Worm (Caenorhabditis elegans) whole organism, L4 larva: ENCODE data around the gene T05H10.8.

Experiments
- F26F4.8 ChIP-seq: fragments of 200-800 bp; sonication (Bioruptor generic); conservative IDR thresholded peaks from 2 replicates; pipeline ENCODE4 v1.3.6; 2022; ENCODE audit warnings: missing genetic modification characterization, missing compliant biosample characterization
- F37D6.2 ChIP-seq: sonication (generic microtip); optimal IDR thresholded peaks from 2 replicates; lab custom pipeline; 2016; ENCODE audit warnings: mild to moderate bottlenecking, missing genetic modification characterization, missing compliant biosample characterization
- F44E2.7 ChIP-seq: fragments of 200-800 bp; sonication (Bioruptor generic); IDR thresholded peaks from 2 replicates; pipeline ENCODE4 v2.1.2; 2022; ENCODE audit warnings: missing genetic modification characterization, missing compliant biosample characterization
- F49E8.2 ChIP-seq: sonication (generic microtip); optimal IDR thresholded peaks from 2 replicates; lab custom pipeline; 2016; ENCODE audit warnings: missing compliant biosample characterization, mild to moderate bottlenecking, missing genetic modification characterization, borderline replicate concordance
- T20F7.1 ChIP-seq: fragments of 200-800 bp; sonication (Bioruptor generic); optimal IDR thresholded peaks from 2 replicates; lab custom pipeline; 2018; ENCODE audit warnings: mild to moderate bottlenecking, missing genetic modification characterization, missing compliant biosample characterization
- aly-2 ChIP-seq: sonication (generic microtip); optimal IDR thresholded peaks from 2 replicates; lab custom pipeline; 2018; ENCODE audit warnings: missing biosample characterization, missing genetic modification characterization
- ama-1 ChIP-seq: fragments of 150-350 bp; optimal IDR thresholded peaks from 2 replicates; lab custom pipeline; 2014; ENCODE audit warnings: inconsistent platforms, mixed read lengths
- attf-4 ChIP-seq: sonication (generic microtip); optimal IDR thresholded peaks from 3 replicates; lab custom pipeline; 2017; ENCODE audit warnings: missing biosample characterization, missing genetic modification characterization
- ceh-62 ChIP-seq: sonication (generic microtip); optimal IDR thresholded peaks from 2 replicates; lab custom pipeline; 2017; ENCODE audit warnings: missing biosample characterization, missing genetic modification characterization
- cey-2 ChIP-seq: sonication (generic microtip); optimal IDR thresholded peaks from 3 replicates; lab custom pipeline; 2017; ENCODE audit warnings: missing genetic modification characterization, mild to moderate bottlenecking, missing compliant biosample characterization, antibody characterized with exemption, borderline replicate concordance; ENCODE audit not compliant: insufficient read depth
- daf-19 ChIP-seq: fragments of 200-800 bp; sonication (Bioruptor generic); conservative IDR thresholded peaks from 2 replicates; pipeline ENCODE4 v1.3.6; 2022; ENCODE audit warnings: missing genetic modification characterization, missing compliant biosample characterization
- dmd-6 ChIP-seq: fragments of 200-800 bp; sonication (Bioruptor generic); IDR thresholded peaks from 2 replicates; pipeline ENCODE4 v1.3.6; 2022; ENCODE audit warnings: missing genetic modification reagents, missing genetic modification characterization, missing compliant biosample characterization
- dmd-9 ChIP-seq: fragments of 200-800 bp; sonication (Bioruptor generic); IDR thresholded peaks from 2 replicates; pipeline ENCODE4 v1.3.6; 2022; ENCODE audit warnings: missing genetic modification reagents, missing genetic modification characterization, missing compliant biosample characterization
- dpl-1 ChIP-seq: fragments of 150-350 bp; optimal IDR thresholded peaks from 2 replicates; lab custom pipeline; 2014; ENCODE audit warnings: missing biosample characterization, missing genetic modification reagents, missing genetic modification characterization
- dve-1 ChIP-seq: sonication (generic microtip); optimal IDR thresholded peaks from 2 replicates; lab custom pipeline; 2017; ENCODE audit warnings: antibody characterized with exemption, mild to moderate bottlenecking, missing genetic modification characterization, missing compliant biosample characterization; ENCODE audit not compliant: insufficient read depth
- egl-27 ChIP-seq: sonication (generic microtip); optimal IDR thresholded peaks from 3 replicates; lab custom pipeline; 2017; ENCODE audit warnings: missing biosample characterization, missing genetic modification reagents, missing genetic modification characterization
- gei-8 ChIP-seq: fragments of 200-800 bp; sonication (Bioruptor generic); optimal IDR thresholded peaks from 2 replicates; lab custom pipeline; 2018; ENCODE audit warnings: mild to moderate bottlenecking, missing genetic modification characterization, missing compliant biosample characterization
- hlh-11 ChIP-seq: fragments of 200-800 bp; sonication (Bioruptor generic); optimal IDR thresholded peaks from 2 replicates; lab custom pipeline; 2018; ENCODE audit warnings: mild to moderate bottlenecking, missing genetic modification characterization, missing compliant biosample characterization
- jun-1 ChIP-seq: fragments of 150-350 bp; optimal IDR thresholded peaks from 2 replicates; lab custom pipeline; 2014; ENCODE audit warnings: missing biosample characterization, missing genetic modification reagents, missing genetic modification characterization
- lim-7 ChIP-seq: fragments of 200-800 bp; sonication (Bioruptor generic); IDR thresholded peaks from 2 replicates; pipeline ENCODE4 v1.3.6; 2022; ENCODE audit warnings: missing genetic modification characterization, missing compliant biosample characterization
- lin-13 ChIP-seq: fragments of 150-350 bp; optimal IDR thresholded peaks from 2 replicates; lab custom pipeline; 2014; ENCODE audit warnings: missing biosample characterization, missing genetic modification reagents, missing genetic modification characterization
- lir-3 ChIP-seq: sonication (generic microtip); optimal IDR thresholded peaks from 2 replicates; lab custom pipeline; 2016; ENCODE audit warnings: mild to moderate bottlenecking, missing genetic modification characterization, missing compliant biosample characterization
- lsy-2 ChIP-seq, 2 experiments: fragments of 150-350 bp in 1 of 2; sonication (generic microtip) in 1 of 2; optimal IDR thresholded peaks; 2 replicates each; lab custom pipeline; 2014 to 2017; ENCODE audit warnings: missing biosample characterization in 2 of 2, missing genetic modification characterization in 2 of 2
- madf-5 ChIP-seq, 2 experiments: fragments of 200-800 bp; sonication (Bioruptor generic); IDR thresholded peaks; 2 replicates each; pipeline ENCODE4 v1.3.6; 2022; ENCODE audit warnings: missing compliant biosample characterization in 2 of 2, missing genetic modification characterization in 2 of 2
- madf-9 ChIP-seq: fragments of 200-800 bp; sonication (Bioruptor generic); conservative IDR thresholded peaks from 2 replicates; pipeline ENCODE4 v1.3.6; 2022; ENCODE audit warnings: missing genetic modification reagents, missing genetic modification characterization, missing compliant biosample characterization
- mdl-1 ChIP-seq, 2 experiments: fragments of 150-350 bp in 1 of 2; sonication (generic microtip) in 1 of 2; optimal IDR thresholded peaks; 2 replicates each; lab custom pipeline; 2014 to 2017; ENCODE audit warnings: missing biosample characterization in 2 of 2, missing genetic modification characterization in 2 of 2
- mxl-2 ChIP-seq: fragments of 200-800 bp; sonication (Bioruptor generic); conservative IDR thresholded peaks from 2 replicates; pipeline ENCODE4 v1.3.6; 2022; ENCODE audit warnings: missing genetic modification reagents, missing genetic modification characterization, missing compliant biosample characterization
- nhr-11 ChIP-seq: fragments of 150-350 bp; optimal IDR thresholded peaks from 2 replicates; lab custom pipeline; 2014; ENCODE audit warnings: missing biosample characterization, missing genetic modification characterization
- nhr-111 ChIP-seq: fragments of 200-800 bp; sonication (Bioruptor generic); optimal IDR thresholded peaks from 2 replicates; lab custom pipeline; 2018; ENCODE audit warnings: mild to moderate bottlenecking, missing genetic modification characterization, missing compliant biosample characterization
- nhr-237 ChIP-seq: sonication (generic microtip); optimal IDR thresholded peaks from 2 replicates; lab custom pipeline; 2017; ENCODE audit warnings: missing biosample characterization, missing genetic modification characterization
- nhr-25 ChIP-seq: sonication (generic microtip); optimal IDR thresholded peaks from 2 replicates; lab custom pipeline; 2017; ENCODE audit warnings: missing genetic modification characterization, mild to moderate bottlenecking, missing compliant biosample characterization, antibody characterized with exemption, moderate library complexity, borderline replicate concordance; ENCODE audit not compliant: insufficient read depth
- nhr-28 ChIP-seq: fragments of 150-350 bp; optimal IDR thresholded peaks from 2 replicates; lab custom pipeline; 2014; ENCODE audit warnings: missing biosample characterization, missing genetic modification characterization
- nhr-41 ChIP-seq: fragments of 200-800 bp; sonication (Bioruptor generic); IDR thresholded peaks from 2 replicates; pipeline ENCODE4 v1.3.6; 2022; ENCODE audit warnings: missing genetic modification reagents, missing genetic modification characterization, missing compliant biosample characterization
- nhr-48 ChIP-seq: sonication (generic microtip); optimal IDR thresholded peaks from 2 replicates; lab custom pipeline; 2016; ENCODE audit warnings: mild to moderate bottlenecking, missing genetic modification characterization, missing compliant biosample characterization
- nhr-76 ChIP-seq: fragments of 150-350 bp; optimal IDR thresholded peaks from 2 replicates; lab custom pipeline; 2014; ENCODE audit warnings: missing biosample characterization, missing genetic modification characterization
- php-3 ChIP-seq: fragments of 200-800 bp; sonication (Bioruptor generic); IDR thresholded peaks from 2 replicates; pipeline ENCODE4 v1.3.6; 2022; ENCODE audit warnings: missing genetic modification reagents, missing genetic modification characterization, missing compliant biosample characterization
- pqm-1 ChIP-seq: sonication (generic microtip); optimal IDR thresholded peaks from 2 replicates; lab custom pipeline; 2017; ENCODE audit warnings: missing biosample characterization, missing genetic modification characterization
- sdz-12 ChIP-seq: fragments of 200-800 bp; sonication (Bioruptor generic); optimal IDR thresholded peaks from 2 replicates; lab custom pipeline; 2018; ENCODE audit warnings: mild to moderate bottlenecking, missing genetic modification characterization, missing compliant biosample characterization
- skn-1 ChIP-seq: fragments of 150-350 bp; optimal IDR thresholded peaks from 2 replicates; lab custom pipeline; 2014; ENCODE audit warnings: missing biosample characterization, missing genetic modification characterization
- snpc-1.2 ChIP-seq: fragments of 200-800 bp; sonication (Bioruptor generic); IDR thresholded peaks from 2 replicates; pipeline ENCODE4 v1.3.6; 2022; ENCODE audit warnings: missing genetic modification reagents, missing genetic modification characterization, missing compliant biosample characterization
- spr-1 ChIP-seq: sonication (generic microtip); optimal IDR thresholded peaks from 2 replicates; lab custom pipeline; 2016; ENCODE audit warnings: mild to moderate bottlenecking, missing genetic modification characterization, missing compliant biosample characterization
- unc-130 ChIP-seq: sonication (generic microtip); optimal IDR thresholded peaks from 2 replicates; lab custom pipeline; 2016; ENCODE audit warnings: missing genetic modification reagents, missing genetic modification characterization, missing compliant biosample characterization
- unc-39 ChIP-seq: sonication (generic microtip); optimal IDR thresholded peaks from 2 replicates; lab custom pipeline; 2017; ENCODE audit warnings: missing biosample characterization, missing genetic modification characterization
- zfp-2 ChIP-seq: sonication (generic microtip); optimal IDR thresholded peaks from 2 replicates; lab custom pipeline; 2016; ENCODE audit warnings: mild to moderate bottlenecking, missing genetic modification characterization, missing compliant biosample characterization
- zfp-3 ChIP-seq: fragments of 200-800 bp; sonication (Bioruptor generic); conservative IDR thresholded peaks from 2 replicates; pipeline ENCODE4 v1.3.6; 2022; ENCODE audit warnings: missing genetic modification reagents, missing genetic modification characterization, missing compliant biosample characterization
- zip-11 ChIP-seq: fragments of 200-800 bp; sonication (Bioruptor generic); IDR thresholded peaks from 2 replicates; pipeline ENCODE4 v1.3.6; 2022; ENCODE audit warnings: missing genetic modification characterization, missing compliant biosample characterization
- ztf-11 ChIP-seq: fragments of 150-350 bp; optimal IDR thresholded peaks from 2 replicates; lab custom pipeline; 2014; ENCODE audit warnings: missing biosample characterization, missing genetic modification characterization

The T05H10.8 gene

ce11 chrII:8104998-8105397, 46.1 kb downstream of the T05H10.8 start, which contains the start of gene sfxn-5 (continued):
- TF ChIP-seq jun-1 (no peak), snpc-1.2 (GFP tag; lab: Robert Waterston, UW) (no peak), zfp-2 (tag; lab: Kevin White, UChicago) (no peak), dpl-1 (no peak), cey-2 (tag; lab: Kevin White, UChicago) (no peak), madf-5 (GFP tag; IDR thresholded peaks at IDR 0.05; lab: Robert Waterston, UW) (no peak), nhr-76 (tag; lab: Kevin White, UChicago) (no peak), nhr-41 (GFP tag; lab: Robert Waterston, UW) (no peak), T20F7.1 (GFP tag; lab: Kevin White, UChicago) (no peak), sdz-12 (no peak), nhr-25 (tag; lab: Kevin White, UChicago) (no peak), aly-2 (no peak), spr-1 (no peak), nhr-11 (tag; lab: Kevin White, UChicago) (peak; percentile 8), unc-130 (GFP tag; lab: Kevin White, UChicago) (no peak), lim-7 (GFP tag; lab: Robert Waterston, UW) (no peak), mdl-1 (tag; optimal IDR thresholded peaks at IDR 0.05; lab: Kevin White, UChicago) (no peak), zip-11 (GFP tag; lab: Robert Waterston, UW) (no peak), ztf-11 (tag; lab: Kevin White, UChicago) (no peak), unc-39 (no peak), zfp-3 (GFP tag; lab: Robert Waterston, UW) (no peak), dve-1 (tag; lab: Kevin White, UChicago) (peak; percentile 42), attf-4 (no peak)

ce11 chrII:8106921-8107695, 48.2 kb downstream of the T05H10.8 start, which contains the start of the genes chst-1 and C41C4.9:
Gene chst-1 (minus strand): TSS chrII:8106971.
Gene C41C4.9 (plus strand): TSS chrII:8107645.
- TF ChIP-seq nhr-28 (tag; lab: Kevin White, UChicago) (peak; percentile 25), nhr-111 (GFP tag; lab: Kevin White, UChicago) (peak; percentile 88), lim-7 (GFP tag; lab: Robert Waterston, UW) (peak; percentile 98; the same call in 1 of the 2 replicates), skn-1 (no peak), zip-11 (GFP tag; lab: Robert Waterston, UW) (peak; percentile 64; the same call in 1 of the 2 replicates), dve-1 (tag; lab: Kevin White, UChicago) (peak; percentile 78), F37D6.2 (tag; lab: Kevin White, UChicago) (peak; percentile 33), snpc-1.2 (GFP tag; lab: Robert Waterston, UW) (peak; percentile 89; the same call in 1 of the 2 replicates), F26F4.8 (GFP tag; lab: Robert Waterston, UW) (peak; percentile 97), F44E2.7 (GFP tag; lab: Robert Waterston, UW) (peak; percentile 93), zfp-2 (tag; lab: Kevin White, UChicago) (peak; percentile 49), madf-9 (GFP tag; lab: Robert Waterston, UW) (peak; percentile 90), nhr-237 (tag; lab: Kevin White, UChicago) (no peak), nhr-41 (GFP tag; lab: Robert Waterston, UW) (peak; percentile 92), aly-2 (peak; percentile 79), egl-27 (no peak), dmd-6 (GFP tag; lab: Robert Waterston, UW) (peak; percentile 67), jun-1 (no peak), lin-13 (GFP tag; lab: Kevin White, UChicago) (peak; percentile 40), php-3 (GFP tag; lab: Robert Waterston, UW) (peak; percentile 90), pqm-1 (tag; lab: Kevin White, UChicago) (peak; percentile 20), F49E8.2 (tag; lab: Kevin White, UChicago) (peak; percentile 65), dmd-9 (GFP tag; lab: Robert Waterston, UW) (peak; percentile 89; the same call in 1 of the 2 replicates), ama-1 (lab: Kevin White, UChicago) (no peak), mxl-2 (GFP tag; lab: Robert Waterston, UW) (peak; percentile 71; the same call in 1 of the 2 replicates), nhr-48 (tag; lab: Kevin White, UChicago) (peak; percentile 56), hlh-11 (tag; lab: Kevin White, UChicago) (peak; percentile 74), lsy-2 (tag; optimal IDR thresholded peaks at IDR 0.05; lab: Kevin White, UChicago) (peak in 1 of 2 experiments; percentile 59), ztf-11 (tag; lab: Kevin White, UChicago) (no peak), lir-3 (peak; percentile 82), sdz-12 (peak; percentile 77), gei-8 (GFP tag; lab: Kevin White, UChicago) (peak; percentile 90), unc-39 (no peak), daf-19 (GFP tag; lab: Robert Waterston, UW) (peak; percentile 87), ceh-62 (tag; lab: Kevin White, UChicago) (no peak)
